Worm (Caenorhabditis elegans) whole organism, early embryonic: ENCODE data around the gene D2045.8.

Experiments used
- B0310.2 ChIP-seq: sonication (generic microtip); optimal IDR thresholded peaks from 2 replicates; lab custom pipeline; 2016; ENCODE audit warnings: mild to moderate bottlenecking, missing genetic modification characterization, missing compliant biosample characterization
- F13C5.2 ChIP-seq: sonication (generic microtip); optimal IDR thresholded peaks from 2 replicates; lab custom pipeline; 2017; ENCODE audit warnings: mild to moderate bottlenecking, missing genetic modification characterization, inconsistent platforms, missing compliant biosample characterization
- aly-1 ChIP-seq: sonication (generic microtip); optimal IDR thresholded peaks from 2 replicates; lab custom pipeline; 2016; ENCODE audit warnings: missing genetic modification characterization, missing compliant biosample characterization
- ama-1 ChIP-seq: fragments of 150-350 bp; optimal IDR thresholded peaks from 2 replicates; lab custom pipeline; 2014
- ceh-13 ChIP-seq: fragments of 200-800 bp; sonication (Bioruptor generic); optimal IDR thresholded peaks from 2 replicates; lab custom pipeline; 2018; ENCODE audit warnings: mild to moderate bottlenecking, missing genetic modification characterization, missing compliant biosample characterization
- ceh-36 ChIP-seq: sonication (generic microtip); optimal IDR thresholded peaks from 2 replicates; lab custom pipeline; 2016; ENCODE audit warnings: missing genetic modification characterization, inconsistent platforms, missing compliant biosample characterization
- ets-7 ChIP-seq: sonication (generic microtip); optimal IDR thresholded peaks from 2 replicates; lab custom pipeline; 2016; ENCODE audit warnings: missing genotype, missing genetic modification characterization, missing compliant biosample characterization
- flt-1 ChIP-seq: fragments of 200-800 bp; sonication (Bioruptor generic); IDR thresholded peaks from 2 replicates; pipeline ENCODE4 v1.3.6; 2022; ENCODE audit warnings: missing genetic modification characterization, missing compliant biosample characterization
- hmbx-1 ChIP-seq: sonication (generic microtip); optimal IDR thresholded peaks from 2 replicates; lab custom pipeline; 2016; ENCODE audit warnings: mild to moderate bottlenecking, missing genetic modification characterization, missing compliant biosample characterization
- hmg-4 ChIP-seq: fragments of 200-800 bp; sonication (Bioruptor generic); optimal IDR thresholded peaks from 2 replicates; lab custom pipeline; 2018; ENCODE audit warnings: mild to moderate bottlenecking, missing genetic modification characterization, missing compliant biosample characterization
- hnd-1 ChIP-seq: sonication (generic microtip); optimal IDR thresholded peaks from 2 replicates; lab custom pipeline; 2016; ENCODE audit warnings: missing genetic modification characterization, missing compliant biosample characterization
- pes-1 ChIP-seq: fragments of 200-800 bp; sonication (Bioruptor generic); IDR thresholded peaks from 2 replicates; pipeline ENCODE4 v1.3.6; 2022; ENCODE audit warnings: missing genetic modification reagents, missing genetic modification characterization, missing compliant biosample characterization
- scrt-1 ChIP-seq: fragments of 200-800 bp; sonication (Bioruptor generic); IDR thresholded peaks from 2 replicates; pipeline ENCODE4 v1.3.6; 2022; ENCODE audit warnings: missing genetic modification characterization, missing compliant biosample characterization
- sea-1 ChIP-seq: fragments of 200-800 bp; sonication (Bioruptor generic); conservative IDR thresholded peaks from 2 replicates; pipeline ENCODE4 v1.3.6; 2022; ENCODE audit warnings: missing genetic modification characterization, missing compliant biosample characterization
- tbx-11 ChIP-seq: fragments of 200-800 bp; sonication (Bioruptor generic); IDR thresholded peaks from 2 replicates; pipeline ENCODE4 v1.3.6; 2022; ENCODE audit warnings: missing genetic modification characterization, missing compliant biosample characterization
- tbx-37 ChIP-seq: fragments of 200-800 bp; sonication (Bioruptor generic); conservative IDR thresholded peaks from 2 replicates; pipeline ENCODE4 v1.3.6; 2022; ENCODE audit warnings: missing genetic modification reagents, missing genetic modification characterization, missing compliant biosample characterization
- tra-4 ChIP-seq: sonication (generic microtip); optimal IDR thresholded peaks from 2 replicates; lab custom pipeline; 2017; ENCODE audit warnings: missing genetic modification characterization, missing compliant biosample characterization

The D2045.8 gene

DNA sequence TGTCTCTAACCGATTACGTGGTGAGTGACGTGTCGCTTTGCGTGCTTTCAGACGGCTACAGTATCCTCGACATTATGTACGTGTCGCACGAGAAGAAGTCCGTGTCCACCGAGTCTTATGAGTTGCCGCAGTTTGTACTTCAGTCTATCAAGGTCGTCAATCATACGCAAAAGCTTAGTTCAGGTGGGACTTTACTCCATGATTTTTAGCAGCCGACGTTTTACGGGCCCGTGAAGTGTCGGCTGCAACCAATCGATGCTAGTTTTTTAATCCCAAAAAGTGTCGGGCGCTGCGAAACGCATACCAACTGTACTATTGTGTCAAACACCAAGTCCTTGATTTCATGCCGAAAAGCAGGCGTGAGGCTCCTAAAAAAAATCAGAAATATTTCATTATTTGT is 42.7 kb downstream of the D2045.8 start:
- TF ChIP-seq tra-4 (no peak), ceh-36 (no peak), aly-1 (tag; lab: Kevin White, UChicago) (no peak), B0310.2 (no peak), ama-1 (no peak), sea-1 (GFP tag; lab: Robert Waterston, UW) (no peak), tbx-37 (GFP tag; lab: Robert Waterston, UW) (no peak), hnd-1 (tag; lab: Kevin White, UChicago) (no peak), ceh-13 (no peak)

DNA sequence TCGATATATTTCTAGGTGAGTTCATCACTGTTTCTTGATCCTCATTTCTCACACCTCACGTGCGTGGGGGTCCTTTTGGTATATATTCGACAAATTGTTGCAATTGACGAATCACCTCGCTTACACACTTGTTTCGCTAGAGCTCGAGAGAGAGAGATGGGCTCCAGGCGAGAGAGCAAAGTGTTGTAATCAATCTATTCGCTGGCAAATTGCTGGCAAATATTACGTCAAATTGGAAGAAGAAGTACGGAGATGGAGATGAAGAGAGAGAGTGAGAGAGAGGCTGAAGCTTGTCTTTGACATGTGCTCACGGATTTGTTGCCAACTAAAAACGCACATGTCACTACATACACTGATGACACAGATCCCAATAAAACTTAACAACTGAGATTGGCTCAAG is 43.8 kb downstream of the D2045.8 start:
- TF ChIP-seq F13C5.2 (tag; lab: Kevin White, UChicago) = no peak
- TF ChIP-seq B0310.2 = no peak
- TF ChIP-seq ceh-36 = no peak
- no peak for TF ChIP-seq flt-1 (GFP tag; lab: Robert Waterston, UW)
- no peak for TF ChIP-seq hmbx-1 (tag; lab: Kevin White, UChicago)
- TF ChIP-seq tbx-37 (GFP tag; lab: Robert Waterston, UW) = no peak
- TF ChIP-seq ama-1 = no peak
- no peak for TF ChIP-seq ceh-13
- no peak for TF ChIP-seq tra-4
- no peak for TF ChIP-seq aly-1 (tag; lab: Kevin White, UChicago)
- no peak for TF ChIP-seq scrt-1 (GFP tag; lab: Robert Waterston, UW)
- no peak for TF ChIP-seq ets-7 (tag; lab: Kevin White, UChicago)
- no peak for TF ChIP-seq pes-1 (GFP tag; lab: Robert Waterston, UW)
- TF ChIP-seq hnd-1 (tag; lab: Kevin White, UChicago) = no peak
- no peak for TF ChIP-seq sea-1 (GFP tag; lab: Robert Waterston, UW)
- TF ChIP-seq tbx-11 (GFP tag; lab: Robert Waterston, UW) = no peak
- no peak for TF ChIP-seq hmg-4

- no peak for TF ChIP-seq ceh-13
- TF ChIP-seq F13C5.2 (tag; lab: Kevin White, UChicago) = no peak
Measured at ce11 chrIII:10527446-10527845, 45.4 kb downstream of the D2045.8 start.

DNA sequence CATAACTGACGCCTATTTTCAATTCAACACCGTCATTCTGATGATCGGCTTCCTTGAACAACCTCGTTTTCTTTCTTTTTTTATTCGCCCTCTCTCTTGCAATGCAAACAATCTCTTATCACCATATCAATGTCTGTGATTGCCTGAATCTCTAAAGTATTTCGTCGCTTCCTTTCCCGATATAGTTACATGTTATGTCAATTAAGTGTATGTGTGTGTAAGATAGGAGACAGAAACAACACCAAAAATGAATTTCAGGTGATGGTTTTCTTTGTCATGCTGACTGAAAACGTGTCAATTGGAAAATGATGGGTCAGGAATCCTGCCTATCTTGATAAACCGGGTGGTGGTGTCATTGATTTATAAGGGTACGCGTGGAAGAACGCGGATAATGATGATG is 51.2 kb downstream of the D2045.8 start:
- no peak for TF ChIP-seq tra-4
- TF ChIP-seq F13C5.2 (tag; lab: Kevin White, UChicago) = no peak
- TF ChIP-seq ama-1 = no peak
- TF ChIP-seq hmbx-1 (tag; lab: Kevin White, UChicago) = no peak
- TF ChIP-seq hnd-1 (tag; lab: Kevin White, UChicago) = no peak
- TF ChIP-seq flt-1 (GFP tag; lab: Robert Waterston, UW) = no peak
- TF ChIP-seq ceh-13 = no peak
